Worm (Caenorhabditis elegans) whole organism, late embryonic: Measurements from ENCODE around the gene ZK105.8.

Experiments
- C08G9.2 ChIP-seq: sonication (generic microtip); optimal IDR thresholded peaks from 2 replicates; lab custom pipeline; 2016; ENCODE audit warnings: mild to moderate bottlenecking, missing genetic modification characterization, moderate library complexity, missing compliant biosample characterization
- C38D4.7 ChIP-seq: fragments of 200-800 bp; sonication (Bioruptor generic); optimal IDR thresholded peaks from 2 replicates; lab custom pipeline; 2018; ENCODE audit warnings: mild to moderate bottlenecking, missing genetic modification characterization, moderate library complexity, missing compliant biosample characterization
- F13H6.1 ChIP-seq: sonication (generic microtip); optimal IDR thresholded peaks from 2 replicates; lab custom pipeline; 2016; ENCODE audit warnings: missing genetic modification characterization, missing compliant biosample characterization
- T23F11.4 ChIP-seq: fragments of 200-800 bp; sonication (Bioruptor generic); optimal IDR thresholded peaks from 2 replicates; lab custom pipeline; 2018; ENCODE audit warnings: mild to moderate bottlenecking, missing genetic modification characterization, missing compliant biosample characterization
- Y22D7AL.16 ChIP-seq: sonication (generic microtip); optimal IDR thresholded peaks from 2 replicates; lab custom pipeline; 2016; ENCODE audit warnings: missing genetic modification characterization, missing compliant biosample characterization
- ama-1 ChIP-seq: fragments of 150-350 bp; optimal IDR thresholded peaks from 2 replicates; lab custom pipeline; 2014
- ceh-18 ChIP-seq: sonication (generic microtip); optimal IDR thresholded peaks from 2 replicates; lab custom pipeline; 2016; ENCODE audit warnings: missing genetic modification characterization, missing compliant biosample characterization
- ceh-19 ChIP-seq: fragments of 200-800 bp; sonication (Bioruptor generic); optimal IDR thresholded peaks from 2 replicates; lab custom pipeline; 2018; ENCODE audit warnings: mild to moderate bottlenecking, missing genetic modification characterization, missing compliant biosample characterization
- ceh-22 ChIP-seq: sonication (generic microtip); optimal IDR thresholded peaks from 2 replicates; lab custom pipeline; 2017; ENCODE audit warnings: missing biosample characterization, missing genetic modification characterization
- ceh-24 ChIP-seq: sonication (generic microtip); optimal IDR thresholded peaks from 2 replicates; lab custom pipeline; 2016; ENCODE audit warnings: mild to moderate bottlenecking, missing genetic modification characterization, missing compliant biosample characterization
- ceh-45 ChIP-seq: fragments of 200-800 bp; sonication (Bioruptor generic); IDR thresholded peaks from 2 replicates; pipeline ENCODE4 v1.3.6; 2022; ENCODE audit warnings: missing genetic modification reagents, missing genetic modification characterization, missing compliant biosample characterization
- ceh-48 ChIP-seq: sonication (generic microtip); optimal IDR thresholded peaks from 2 replicates; lab custom pipeline; 2016; ENCODE audit warnings: missing genetic modification characterization, inconsistent platforms, missing compliant biosample characterization
- ceh-9 ChIP-seq: sonication (generic microtip); optimal IDR thresholded peaks from 2 replicates; lab custom pipeline; 2016; ENCODE audit warnings: mild to moderate bottlenecking, missing genetic modification characterization, inconsistent platforms, missing compliant biosample characterization
- che-1 ChIP-seq: sonication (generic microtip); optimal IDR thresholded peaks from 2 replicates; lab custom pipeline; 2016; ENCODE audit warnings: mild to moderate bottlenecking, missing genetic modification characterization, missing compliant biosample characterization
- dmd-4 ChIP-seq: sonication (generic microtip); optimal IDR thresholded peaks from 2 replicates; lab custom pipeline; 2016; ENCODE audit warnings: borderline replicate concordance, missing genetic modification characterization, missing compliant biosample characterization
- dve-1 ChIP-seq: sonication (generic microtip); optimal IDR thresholded peaks from 2 replicates; lab custom pipeline; 2017; ENCODE audit warnings: antibody characterized with exemption, mild to moderate bottlenecking, missing genetic modification characterization, missing compliant biosample characterization
- elt-2 ChIP-seq: sonication (generic microtip); optimal IDR thresholded peaks from 2 replicates; lab custom pipeline; 2016; ENCODE audit warnings: missing genetic modification reagents, missing genetic modification characterization, missing compliant biosample characterization
- elt-4 ChIP-seq: sonication (generic microtip); optimal IDR thresholded peaks from 2 replicates; lab custom pipeline; 2016; ENCODE audit warnings: missing genetic modification characterization, missing compliant biosample characterization
- eyg-1 ChIP-seq: sonication (generic microtip); optimal IDR thresholded peaks from 2 replicates; lab custom pipeline; 2016; ENCODE audit warnings: missing genotype, missing genetic modification characterization, missing compliant biosample characterization
- fax-1 ChIP-seq: sonication (generic microtip); optimal IDR thresholded peaks from 2 replicates; lab custom pipeline; 2016; ENCODE audit warnings: missing genotype, missing genetic modification characterization, missing compliant biosample characterization
- fkh-10 ChIP-seq: fragments of 150-350 bp; optimal IDR thresholded peaks from 2 replicates; lab custom pipeline; 2014; ENCODE audit warnings: missing biosample characterization, missing genetic modification reagents, missing genetic modification characterization
- madf-2 ChIP-seq: sonication (generic microtip); optimal IDR thresholded peaks from 2 replicates; lab custom pipeline; 2017; ENCODE audit warnings: missing genetic modification characterization, missing compliant biosample characterization
- mec-3 ChIP-seq: sonication (generic microtip); optimal IDR thresholded peaks from 2 replicates; lab custom pipeline; 2016; ENCODE audit warnings: borderline replicate concordance, missing genetic modification characterization, missing compliant biosample characterization
- nhr-232 ChIP-seq: sonication (generic microtip); optimal IDR thresholded peaks from 2 replicates; lab custom pipeline; 2016; ENCODE audit warnings: missing genetic modification characterization, missing compliant biosample characterization
- pag-3 ChIP-seq: sonication (generic microtip); optimal IDR thresholded peaks from 2 replicates; lab custom pipeline; 2016; ENCODE audit warnings: missing compliant biosample characterization, missing genetic modification characterization, borderline replicate concordance
- pat-9 ChIP-seq: fragments of 200-800 bp; sonication (Bioruptor generic); optimal IDR thresholded peaks from 2 replicates; lab custom pipeline; 2018; ENCODE audit warnings: mild to moderate bottlenecking, missing genetic modification characterization, moderate library complexity, missing compliant biosample characterization
- pha-2 ChIP-seq: sonication (generic microtip); optimal IDR thresholded peaks from 2 replicates; lab custom pipeline; 2017; ENCODE audit warnings: mild to moderate bottlenecking, missing genetic modification characterization, missing compliant biosample characterization
- pha-4 ChIP-seq: fragments of 150-350 bp; optimal IDR thresholded peaks from 2 replicates; lab custom pipeline; 2018; ENCODE audit warnings: missing biosample characterization, missing genetic modification reagents, missing genetic modification characterization
- pros-1 ChIP-seq: fragments of 150-350 bp; optimal IDR thresholded peaks from 2 replicates; lab custom pipeline; 2014; ENCODE audit warnings: missing biosample characterization, missing genetic modification reagents, missing genetic modification characterization
- ref-2 ChIP-seq: sonication (generic microtip); optimal IDR thresholded peaks from 2 replicates; lab custom pipeline; 2016; ENCODE audit warnings: missing genetic modification characterization, missing compliant biosample characterization
- rnt-1 ChIP-seq: sonication (generic microtip); optimal IDR thresholded peaks from 2 replicates; lab custom pipeline; 2016; ENCODE audit warnings: missing genetic modification characterization, missing compliant biosample characterization
- sdc-2 ChIP-seq: sonication (generic microtip); optimal IDR thresholded peaks from 2 replicates; lab custom pipeline; 2016; ENCODE audit warnings: missing genotype, missing genetic modification characterization, missing compliant biosample characterization
- syd-9 ChIP-seq: sonication (generic microtip); optimal IDR thresholded peaks from 2 replicates; lab custom pipeline; 2016; ENCODE audit warnings: mild to moderate bottlenecking, missing genetic modification characterization, moderate library complexity, missing compliant biosample characterization
- tbx-2 ChIP-seq: sonication (generic microtip); optimal IDR thresholded peaks from 2 replicates; lab custom pipeline; 2016; ENCODE audit warnings: missing genetic modification characterization, missing compliant biosample characterization
- tbx-7 ChIP-seq: sonication (generic microtip); optimal IDR thresholded peaks from 2 replicates; lab custom pipeline; 2016; ENCODE audit warnings: missing genotype, missing genetic modification characterization, missing compliant biosample characterization
- unc-42 ChIP-seq: sonication (generic microtip); optimal IDR thresholded peaks from 2 replicates; lab custom pipeline; 2016; ENCODE audit warnings: missing genotype, missing genetic modification characterization, missing compliant biosample characterization
- unc-86 ChIP-seq: sonication (generic microtip); optimal IDR thresholded peaks from 2 replicates; lab custom pipeline; 2016; ENCODE audit warnings: missing genetic modification characterization, missing compliant biosample characterization
- zip-5 ChIP-seq: sonication (generic microtip); optimal IDR thresholded peaks from 2 replicates; lab custom pipeline; 2016; ENCODE audit warnings: missing genetic modification characterization, missing compliant biosample characterization

ZK105.8 gene

DNA sequence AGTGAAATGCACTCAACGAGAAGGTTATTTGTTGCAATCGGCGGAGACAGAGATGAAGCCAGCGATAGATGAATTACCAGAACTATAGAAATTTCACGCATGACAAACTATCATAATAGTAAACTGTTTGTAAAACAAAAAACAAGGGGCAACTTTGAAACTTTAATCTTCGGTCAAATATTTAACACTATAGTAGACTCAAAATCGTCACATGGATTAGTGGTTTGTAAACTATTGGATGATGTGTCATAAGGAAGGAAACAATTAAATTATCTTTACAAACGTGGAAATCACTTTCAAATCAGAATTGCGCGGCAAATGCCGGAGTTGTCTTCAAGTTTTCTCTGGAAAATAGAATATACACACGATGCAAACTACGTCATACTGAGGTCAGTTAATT is 6.7 kb upstream of the ZK105.8 start, which contains the start of gene ZK105.5:
ZK105.5 (minus strand) TSS at position 101 of the 400 bp plus-strand sequence.
- no peak for TF ChIP-seq ceh-45 (GFP tag; lab: Robert Waterston, UW)
- no peak for TF ChIP-seq ceh-48 (tag; lab: Kevin White, UChicago)
- no peak for TF ChIP-seq dmd-4 (tag; lab: Kevin White, UChicago)

DNA sequence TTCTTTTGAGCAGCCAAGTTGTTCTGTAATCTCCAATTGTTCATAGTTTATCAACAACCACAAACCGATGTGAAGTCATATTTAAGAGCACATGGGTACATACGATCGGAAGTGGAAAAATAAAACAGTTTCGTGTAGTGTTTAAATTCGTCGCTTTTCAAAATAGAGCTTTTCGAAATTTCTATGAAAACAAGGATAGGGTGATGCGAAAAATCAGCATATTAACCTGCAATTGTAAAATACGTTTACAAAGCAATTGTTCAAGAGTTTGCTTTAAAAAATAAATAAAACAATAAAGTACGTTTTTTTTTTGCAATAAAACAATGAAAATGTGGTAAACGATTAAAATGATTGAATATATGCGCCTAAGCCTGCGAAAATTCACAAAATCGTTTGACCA is 2.3 kb upstream of the ZK105.8 start, which contains the start of gene ZK105.14:
ZK105.14 (minus strand) TSS at position 101 of the 400 bp plus-strand sequence.
- no peak for TF ChIP-seq pha-2 (tag; lab: Kevin White, UChicago)
- TF ChIP-seq nhr-232 (tag; lab: Kevin White, UChicago): no peak
- TF ChIP-seq pag-3 (tag; lab: Kevin White, UChicago): no peak
- TF ChIP-seq elt-4: no peak
- TF ChIP-seq eyg-1 (tag; lab: Kevin White, UChicago): no peak
- no peak for TF ChIP-seq dmd-4 (tag; lab: Kevin White, UChicago)
- TF ChIP-seq ceh-9 (tag; lab: Kevin White, UChicago): no peak
- no peak for TF ChIP-seq tbx-7 (tag; lab: Kevin White, UChicago)
- TF ChIP-seq fkh-10 (GFP tag; lab: Kevin White, UChicago): no peak
- no peak for TF ChIP-seq pha-4 (tag; lab: Kevin White, UChicago)
- TF ChIP-seq tbx-2 (tag; lab: Kevin White, UChicago): no peak
- TF ChIP-seq ref-2 (tag; lab: Kevin White, UChicago): no peak
- no peak for TF ChIP-seq pros-1 (tag; lab: Kevin White, UChicago)
- no peak for TF ChIP-seq ceh-22 (tag; lab: Kevin White, UChicago)
- no peak for TF ChIP-seq unc-86
- no peak for TF ChIP-seq rnt-1 (tag; lab: Kevin White, UChicago)
- no peak for TF ChIP-seq madf-2 (tag; lab: Kevin White, UChicago)
- no peak for TF ChIP-seq ceh-18 (tag; lab: Kevin White, UChicago)
- no peak for TF ChIP-seq syd-9 (tag; lab: Kevin White, UChicago)

DNA sequence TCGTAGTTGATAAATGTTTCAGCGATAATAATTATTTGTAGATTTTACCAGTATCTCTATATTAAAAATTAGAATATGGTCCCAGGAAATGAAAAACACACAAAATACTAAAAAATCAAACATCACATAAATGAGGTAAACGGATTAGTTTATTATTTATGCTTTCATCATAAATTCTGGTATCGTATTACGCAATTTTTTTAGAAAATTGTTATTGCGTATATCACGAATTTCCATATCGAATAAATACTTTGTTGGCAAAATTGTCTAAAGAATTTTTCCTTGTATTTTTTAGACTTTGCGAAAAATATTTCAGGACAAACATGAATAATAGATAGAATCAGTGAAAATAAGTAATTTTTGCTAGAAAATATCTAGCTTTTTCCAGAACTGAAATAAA is 1.9 kb downstream of the ZK105.8 start:
- no peak for TF ChIP-seq dmd-4 (tag; lab: Kevin White, UChicago)
- TF ChIP-seq pha-4 (tag; lab: Kevin White, UChicago): no peak
- no peak for TF ChIP-seq C38D4.7 (GFP tag; lab: Kevin White, UChicago)
- no peak for TF ChIP-seq sdc-2 (tag; lab: Kevin White, UChicago)
- no peak for TF ChIP-seq dve-1 (tag; lab: Kevin White, UChicago)
- TF ChIP-seq elt-2 (tag; lab: Kevin White, UChicago): no peak
- no peak for TF ChIP-seq ceh-18 (tag; lab: Kevin White, UChicago)
- TF ChIP-seq T23F11.4 (GFP tag; lab: Kevin White, UChicago): no peak
- no peak for TF ChIP-seq mec-3 (tag; lab: Kevin White, UChicago)
- no peak for TF ChIP-seq pha-2 (tag; lab: Kevin White, UChicago)
- TF ChIP-seq ceh-24 (tag; lab: Kevin White, UChicago): no peak
- TF ChIP-seq rnt-1 (tag; lab: Kevin White, UChicago): no peak
- no peak for TF ChIP-seq C08G9.2 (tag; lab: Kevin White, UChicago)
- TF ChIP-seq fkh-10 (GFP tag; lab: Kevin White, UChicago): no peak
- TF ChIP-seq syd-9 (tag; lab: Kevin White, UChicago): no peak
- TF ChIP-seq zip-5: no peak
- TF ChIP-seq che-1 (tag; lab: Kevin White, UChicago): no peak

- TF ChIP-seq Y22D7AL.16 (tag; lab: Kevin White, UChicago) (no peak), fax-1 (tag; lab: Kevin White, UChicago) (no peak), pat-9 (tag; lab: Kevin White, UChicago) (no peak), F13H6.1 (tag; lab: Kevin White, UChicago) (no peak), unc-42 (tag; lab: Kevin White, UChicago) (no peak), rnt-1 (tag; lab: Kevin White, UChicago) (no peak), ceh-19 (no peak), ama-1 (lab: Kevin White, UChicago) (no peak), nhr-232 (tag; lab: Kevin White, UChicago) (no peak), elt-4 (no peak)
Observed at ce11 chrV:7726927-7727326, 2.6 kb downstream of the ZK105.8 start.
